Worm (Caenorhabditis elegans) whole organism, L4/young adult: ENCODE results near the gene K09C6.3.

Experiments used
- W03F9.2 ChIP-seq: fragments of 150-350 bp; optimal IDR thresholded peaks from 2 replicates; lab custom pipeline; 2014; ENCODE audit warnings: missing biosample characterization, missing genetic modification characterization
- dao-5 ChIP-seq: sonication (generic microtip); optimal IDR thresholded peaks from 2 replicates; lab custom pipeline; 2016; ENCODE audit warnings: missing genotype, missing genetic modification characterization, moderate library complexity, missing compliant biosample characterization
- him-1 ChIP-seq: sonication (generic microtip); optimal IDR thresholded peaks from 2 replicates; lab custom pipeline; 2016; ENCODE audit warnings: missing genotype, missing genetic modification reagents, missing genetic modification characterization, missing compliant biosample characterization

ce11 chrV:814716-815115, 37.6 kb upstream of the K09C6.3 start, which contains the start of gene R13D11.3:
- TF ChIP-seq W03F9.2 (tag; lab: Kevin White, UChicago) (no peak), him-1 (tag; lab: Kevin White, UChicago) (no peak), dao-5 (tag; lab: Kevin White, UChicago) (no peak)
